Worm (Caenorhabditis elegans): ENCODE measurements around the gene nonu-1.
A peak's percentile ranks its signal among the peaks of the same experiment; 100 is the strongest.

nonu-1 gene

DNA sequence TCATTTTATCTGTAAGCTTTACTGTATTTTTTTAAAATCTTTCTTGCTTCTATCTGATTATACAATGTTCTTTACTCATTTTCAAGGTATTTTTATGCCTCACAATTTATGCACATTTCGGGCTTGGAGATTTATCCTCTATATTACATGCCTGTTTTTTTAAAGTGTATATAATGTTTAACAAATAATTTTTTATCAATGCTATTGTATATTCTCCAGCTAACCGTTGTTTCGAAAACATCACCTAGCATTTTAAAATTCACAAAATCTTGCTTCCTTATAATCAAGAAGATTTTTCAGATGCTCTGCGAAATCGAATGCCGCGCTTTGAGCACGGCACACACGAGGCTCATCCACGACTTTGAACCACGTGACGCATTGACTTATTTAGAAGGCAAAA lies 2.3 kb upstream of the nonu-1 start, which contains the start of gene ced-4:
ced-4 (plus strand) TSS at position 301 of the 400 bp plus-strand sequence.
- TF ChIP-seq hmg-11 (tag; optimal IDR thresholded peaks at IDR 0.05) (no peak), nhr-12 (tag; optimal IDR thresholded peaks at IDR 0.05) (no peak), nfya-1 (tag; optimal IDR thresholded peaks at IDR 0.05; ENCODE audit: insufficient read depth) (no peak), ceh-16 (tag; optimal IDR thresholded peaks at IDR 0.05) (no peak), zag-1 (tag; optimal IDR thresholded peaks at IDR 0.05) (no peak), tbx-2 (tag; optimal IDR thresholded peaks at IDR 0.05) (no peak)

- TF ChIP-seq skn-1 (tag; optimal IDR thresholded peaks at IDR 0.05) (peak; percentile 45), ZK546.5 (tag; optimal IDR thresholded peaks at IDR 0.05) (no peak), pha-4 (tag; optimal IDR thresholded peaks at IDR 0.05) (peak; percentile 71), R02D3.7 (tag; optimal IDR thresholded peaks at IDR 0.05) (no peak), egl-5 (tag; optimal IDR thresholded peaks at IDR 0.05) (no peak), ceh-16 (tag; optimal IDR thresholded peaks at IDR 0.05) (no peak), lin-15B (tag; optimal IDR thresholded peaks at IDR 0.05) (peak; percentile 24), daf-12 (tag; optimal IDR thresholded peaks at IDR 0.05) (no peak), nfya-1 (tag; optimal IDR thresholded peaks at IDR 0.05; ENCODE audit: insufficient read depth) (peak; percentile 31)
Observed at ce11 chrIII:4850139-4850538, 432 bp upstream of the nonu-1 start, which contains the start of gene F26A1.1. Gene F26A1.1 (plus strand): TSS chrIII:4850507.

DNA sequence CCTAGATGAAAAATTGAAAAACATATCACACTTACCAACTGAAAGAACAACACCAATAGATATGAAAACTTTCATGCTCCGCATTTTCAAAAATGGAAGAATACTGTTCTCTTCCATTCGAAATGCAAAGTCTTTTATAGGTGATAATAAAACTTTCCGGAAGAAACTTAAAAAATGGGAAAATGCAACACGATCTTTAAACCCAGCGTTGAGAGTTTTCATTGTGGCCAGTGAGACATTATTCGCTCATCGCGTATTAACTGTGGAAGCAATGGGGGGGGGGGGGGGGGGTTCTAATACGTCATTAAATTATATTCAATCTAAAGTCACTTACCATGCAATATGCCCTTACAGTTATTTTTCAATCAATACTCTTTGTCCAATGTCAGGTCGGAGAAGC lies 5.4 kb downstream of the nonu-1 start, which contains the start of the genes clec-157 and fkh-5:
clec-157 (minus strand) TSS at position 101 of the 400 bp plus-strand sequence.
fkh-5 (plus strand) TSS at position 336 of the 400 bp plus-strand sequence.
- TF ChIP-seq tbx-2 (tag; optimal IDR thresholded peaks at IDR 0.05) = no peak
- no peak for TF ChIP-seq hmg-11 (tag; optimal IDR thresholded peaks at IDR 0.05)
- TF ChIP-seq ztf-11 (tag; optimal IDR thresholded peaks at IDR 0.05) = no peak
- TF ChIP-seq nhr-25 (tag; optimal IDR thresholded peaks at IDR 0.05) = no peak
- TF ChIP-seq fos-1 (tag; optimal IDR thresholded peaks at IDR 0.05) = no peak
- TF ChIP-seq lin-39 (tag; optimal IDR thresholded peaks at IDR 0.05) = no peak
- TF ChIP-seq ceh-28 (tag; optimal IDR thresholded peaks at IDR 0.05) = no peak
- no peak for TF ChIP-seq nhr-43 (tag; optimal IDR thresholded peaks at IDR 0.05; ENCODE audit: poor library complexity, severe bottlenecking)
- TF ChIP-seq nhr-76 (tag; optimal IDR thresholded peaks at IDR 0.05) = no peak
- TF ChIP-seq ZK546.5 (tag; optimal IDR thresholded peaks at IDR 0.05) = no peak
- TF ChIP-seq ama-1 (optimal IDR thresholded peaks at IDR 0.05) = no peak
- TF ChIP-seq nhr-12 (tag; optimal IDR thresholded peaks at IDR 0.05) = no peak

- no peak for TF ChIP-seq hmg-11 (tag; optimal IDR thresholded peaks at IDR 0.05)
- TF ChIP-seq ceh-82 (tag; optimal IDR thresholded peaks at IDR 0.05) = no peak
- TF ChIP-seq nhr-11 (tag; optimal IDR thresholded peaks at IDR 0.05) = no peak
- no peak for TF ChIP-seq pha-4 (tag; optimal IDR thresholded peaks at IDR 0.05)
- no peak for TF ChIP-seq nfya-1 (tag; optimal IDR thresholded peaks at IDR 0.05; ENCODE audit: insufficient read depth)
Observed at ce11 chrIII:4842173-4842572, 7.5 kb downstream of the nonu-1 start, which contains the start of gene clec-156. Gene clec-156 (minus strand): TSS chrIII:4842273.

DNA sequence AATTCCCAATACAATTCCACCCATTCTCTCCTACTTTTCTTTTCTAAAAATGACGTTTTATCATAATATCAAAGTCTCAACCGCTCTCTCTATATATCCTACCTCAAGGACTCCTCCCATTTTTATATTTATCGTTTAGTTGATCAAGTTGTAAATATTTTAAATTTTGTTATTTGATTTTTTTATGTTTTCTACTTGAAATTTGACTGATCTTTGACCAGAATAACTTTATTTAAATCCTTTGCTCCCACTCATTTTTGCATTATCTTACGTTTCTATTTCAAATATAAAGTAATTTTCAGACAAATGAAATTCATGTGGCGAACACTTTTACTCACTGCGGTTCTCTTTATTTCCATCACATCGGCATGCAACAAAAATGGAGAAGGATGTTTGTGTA lies 12.3 kb downstream of the nonu-1 start, which contains the start of the genes acbp-7 and F26A1.19:
acbp-7 (plus strand) TSS at position 301 of the 400 bp plus-strand sequence.
F26A1.19 (plus strand) TSS at position 303 of the 400 bp plus-strand sequence.
- TF ChIP-seq tbx-2 (tag; optimal IDR thresholded peaks at IDR 0.05) = no peak
- no peak for TF ChIP-seq nhr-67 (tag; optimal IDR thresholded peaks at IDR 0.05)
- no peak for TF ChIP-seq nhr-12 (tag; optimal IDR thresholded peaks at IDR 0.05)
- TF ChIP-seq zag-1 (tag; optimal IDR thresholded peaks at IDR 0.05) = no peak
- TF ChIP-seq nhr-237 (tag; optimal IDR thresholded peaks at IDR 0.05) = no peak
- no peak for TF ChIP-seq fos-1 (tag; optimal IDR thresholded peaks at IDR 0.05)
- no peak for TF ChIP-seq daf-12 (tag; optimal IDR thresholded peaks at IDR 0.05)
- no peak for TF ChIP-seq nhr-76 (tag; optimal IDR thresholded peaks at IDR 0.05)
- TF ChIP-seq eor-1 (tag; optimal IDR thresholded peaks at IDR 0.05) = no peak
- no peak for TF ChIP-seq lsy-12 (tag; optimal IDR thresholded peaks at IDR 0.05)
- no peak for TF ChIP-seq unc-39 (tag; optimal IDR thresholded peaks at IDR 0.05)
- TF ChIP-seq sea-2 (GFP tag; optimal IDR thresholded peaks at IDR 0.05) = no peak
- no peak for TF ChIP-seq nhr-23 (tag; optimal IDR thresholded peaks at IDR 0.05)
- TF ChIP-seq elt-1 (tag; optimal IDR thresholded peaks at IDR 0.05) = no peak
- TF ChIP-seq elt-3 (tag; optimal IDR thresholded peaks at IDR 0.05) = no peak
- TF ChIP-seq nhr-77 (tag; optimal IDR thresholded peaks at IDR 0.05) = no peak

Data from whole organism, L3 larva.